Worm (Caenorhabditis elegans) whole organism, L3 larva: Measurements from ENCODE around the gene K10D11.4.

Experiments used
- R02D3.7 ChIP-seq: fragments of 150-350 bp; optimal IDR thresholded peaks from 2 replicates; lab custom pipeline; 2014; ENCODE audit warnings: missing biosample characterization, missing genetic modification characterization
- ZK546.5 ChIP-seq: sonication (generic microtip); optimal IDR thresholded peaks from 2 replicates; lab custom pipeline; 2017; ENCODE audit warnings: missing biosample characterization, missing genetic modification characterization
- ceh-16 ChIP-seq: sonication (generic microtip); optimal IDR thresholded peaks from 2 replicates; lab custom pipeline; 2017; ENCODE audit warnings: missing biosample characterization, missing genetic modification characterization
- ceh-28 ChIP-seq: fragments of 150-350 bp; optimal IDR thresholded peaks from 2 replicates; lab custom pipeline; 2014; ENCODE audit warnings: missing biosample characterization, missing genetic modification reagents, missing genetic modification characterization
- ceh-82 ChIP-seq: fragments of 150-350 bp; optimal IDR thresholded peaks from 2 replicates; lab custom pipeline; 2014; ENCODE audit warnings: missing biosample characterization, missing genetic modification characterization
- daf-12 ChIP-seq: fragments of 150-350 bp; optimal IDR thresholded peaks from 2 replicates; lab custom pipeline; 2014; ENCODE audit warnings: missing biosample characterization, missing genetic modification reagents, missing genetic modification characterization
- elt-1 ChIP-seq: fragments of 150-350 bp; optimal IDR thresholded peaks from 2 replicates; lab custom pipeline; 2014; ENCODE audit warnings: missing biosample characterization, missing genetic modification characterization
- elt-2 ChIP-seq: sonication (generic microtip); optimal IDR thresholded peaks from 2 replicates; lab custom pipeline; 2016; ENCODE audit warnings: missing genetic modification reagents, mild to moderate bottlenecking, missing genetic modification characterization, missing compliant biosample characterization
- fkh-10 ChIP-seq: sonication (generic microtip); optimal IDR thresholded peaks from 2 replicates; lab custom pipeline; 2017; ENCODE audit warnings: missing biosample characterization, missing genetic modification reagents, missing genetic modification characterization
- fkh-2 ChIP-seq: fragments of 150-350 bp; optimal IDR thresholded peaks from 2 replicates; lab custom pipeline; 2014; ENCODE audit warnings: missing biosample characterization, missing genetic modification reagents, missing genetic modification characterization
- fos-1 ChIP-seq: fragments of 150-350 bp; optimal IDR thresholded peaks from 2 replicates; lab custom pipeline; 2014; ENCODE audit warnings: missing biosample characterization, missing genetic modification characterization
- jun-1 ChIP-seq: fragments of 150-350 bp; optimal IDR thresholded peaks from 2 replicates; lab custom pipeline; 2014; ENCODE audit warnings: missing biosample characterization, missing genetic modification reagents, missing genetic modification characterization
- lin-15B ChIP-seq: fragments of 150-350 bp; optimal IDR thresholded peaks from 2 replicates; lab custom pipeline; 2014; ENCODE audit warnings: missing biosample characterization, missing genetic modification characterization
- lin-39 ChIP-seq: fragments of 150-350 bp; optimal IDR thresholded peaks from 2 replicates; lab custom pipeline; 2018; ENCODE audit warnings: missing biosample characterization, missing genetic modification reagents, missing genetic modification characterization
- lsy-12 ChIP-seq: sonication (generic microtip); optimal IDR thresholded peaks from 2 replicates; lab custom pipeline; 2016; ENCODE audit warnings: mild to moderate bottlenecking, missing genetic modification characterization, missing compliant biosample characterization
- mdl-1 ChIP-seq: fragments of 150-350 bp; optimal IDR thresholded peaks from 2 replicates; lab custom pipeline; 2014; ENCODE audit warnings: missing biosample characterization, missing genetic modification characterization
- mml-1 ChIP-seq: fragments of 150-350 bp; sonication (generic microtip); optimal IDR thresholded peaks from 3 replicates; lab custom pipeline; 2014; ENCODE audit warnings: missing biosample characterization, missing genetic modification characterization
- nfya-1 ChIP-seq: sonication (generic microtip); optimal IDR thresholded peaks from 2 replicates; lab custom pipeline; 2017; ENCODE audit warnings: missing genetic modification characterization, mild to moderate bottlenecking, missing compliant biosample characterization, antibody characterized with exemption, moderate library complexity; ENCODE audit not compliant: insufficient read depth
- nhr-11 ChIP-seq: fragments of 150-350 bp; optimal IDR thresholded peaks from 2 replicates; lab custom pipeline; 2014; ENCODE audit warnings: missing biosample characterization, missing genetic modification characterization
- nhr-12 ChIP-seq: fragments of 150-350 bp; optimal IDR thresholded peaks from 2 replicates; lab custom pipeline; 2014; ENCODE audit warnings: missing biosample characterization, missing genetic modification characterization
- nhr-237 ChIP-seq: fragments of 150-350 bp; optimal IDR thresholded peaks from 2 replicates; lab custom pipeline; 2014; ENCODE audit warnings: missing biosample characterization, missing genetic modification characterization
- nhr-28 ChIP-seq: fragments of 150-350 bp; optimal IDR thresholded peaks from 2 replicates; lab custom pipeline; 2014; ENCODE audit warnings: missing biosample characterization, missing genetic modification characterization
- nhr-43 ChIP-seq: sonication (generic microtip); optimal IDR thresholded peaks from 2 replicates; lab custom pipeline; 2016; ENCODE audit warnings: mild to moderate bottlenecking, missing genetic modification characterization, missing compliant biosample characterization; ENCODE audit not compliant: poor library complexity, severe bottlenecking
- nhr-67 ChIP-seq: fragments of 150-350 bp; optimal IDR thresholded peaks from 2 replicates; lab custom pipeline; 2014; ENCODE audit warnings: missing biosample characterization, missing genetic modification characterization
- nhr-76 ChIP-seq: fragments of 150-350 bp; sonication (generic microtip); optimal IDR thresholded peaks from 5 replicates; lab custom pipeline; 2014; ENCODE audit warnings: missing biosample characterization, missing genetic modification characterization
- pha-4 ChIP-seq: fragments of 150-350 bp; optimal IDR thresholded peaks from 2 replicates; lab custom pipeline; 2014; ENCODE audit warnings: missing biosample characterization, missing genetic modification reagents, missing genetic modification characterization
- pqm-1 ChIP-seq: fragments of 150-350 bp; optimal IDR thresholded peaks from 2 replicates; lab custom pipeline; 2017; ENCODE audit warnings: missing biosample characterization, missing genetic modification characterization, inconsistent platforms
- sea-2 ChIP-seq: fragments of 150-350 bp; sonication (generic microtip); optimal IDR thresholded peaks from 4 replicates; lab custom pipeline; 2014; ENCODE audit warnings: missing biosample characterization, missing genetic modification reagents, missing genetic modification characterization
- skn-1 ChIP-seq: fragments of 150-350 bp; optimal IDR thresholded peaks from 2 replicates; lab custom pipeline; 2014; ENCODE audit warnings: missing biosample characterization, missing genetic modification characterization
- snpc-4 ChIP-seq: fragments of 150-350 bp; optimal IDR thresholded peaks from 2 replicates; lab custom pipeline; 2014; ENCODE audit warnings: missing biosample characterization, missing genetic modification characterization
- tbx-2 ChIP-seq: sonication (generic microtip); optimal IDR thresholded peaks from 2 replicates; lab custom pipeline; 2016; ENCODE audit warnings: mild to moderate bottlenecking, missing genetic modification characterization, missing compliant biosample characterization
- unc-39 ChIP-seq: sonication (generic microtip); optimal IDR thresholded peaks from 4 replicates; lab custom pipeline; 2017; ENCODE audit warnings: missing biosample characterization, missing genetic modification characterization
- unc-62 ChIP-seq: fragments of 150-350 bp; sonication (generic microtip); optimal IDR thresholded peaks from 4 replicates; lab custom pipeline; 2014; ENCODE audit warnings: missing biosample characterization, missing genetic modification reagents, missing genetic modification characterization
- zag-1 ChIP-seq: fragments of 150-350 bp; optimal IDR thresholded peaks from 2 replicates; lab custom pipeline; 2014; ENCODE audit warnings: missing biosample characterization, missing genetic modification characterization
- ztf-11 ChIP-seq: fragments of 150-350 bp; optimal IDR thresholded peaks from 2 replicates; lab custom pipeline; 2014; ENCODE audit warnings: missing biosample characterization, missing genetic modification characterization

Gene K10D11.4

ce11 chrIV:12965074-12965473, 29.2 kb downstream of the K10D11.4 start, which contains the start of gene dod-22:
TSS of gene dod-22 (plus strand) at chrIV:12965374.
- TF ChIP-seq nhr-28 (no peak), tbx-2 (no peak), mdl-1 (no peak), lsy-12 (no peak), ceh-16 (tag; lab: Kevin White, UChicago) (no peak), elt-1 (no peak), nfya-1 (tag; lab: Kevin White, UChicago) (no peak), lin-39 (no peak), lin-15B (tag; lab: Kevin White, UChicago) (no peak), nhr-67 (tag; lab: Kevin White, UChicago) (no peak)
- TF ChIP-seq, all 47 proteins: peak for 0

ce11 chrIV:12964648-12965047, 29.6 kb downstream of the K10D11.4 start:
- TF ChIP-seq nhr-12 (tag; lab: Kevin White, UChicago): no peak
- TF ChIP-seq snpc-4 (tag; lab: Kevin White, UChicago): no peak
- TF ChIP-seq ceh-82: no peak
- TF ChIP-seq pqm-1 (tag; lab: Kevin White, UChicago): peak; percentile 76
- no peak for TF ChIP-seq mml-1 (tag; lab: Kevin White, UChicago)
- no peak for TF ChIP-seq skn-1
- TF ChIP-seq lsy-12: no peak
- peak; percentile 64 for TF ChIP-seq elt-2 (tag; lab: Kevin White, UChicago)
- TF ChIP-seq R02D3.7 (tag; lab: Kevin White, UChicago): no peak

- TF ChIP-seq skn-1 (peak; percentile 2), snpc-4 (tag; lab: Kevin White, UChicago) (no peak), elt-2 (tag; lab: Kevin White, UChicago) (peak; percentile 78), jun-1 (tag; lab: Kevin White, UChicago) (no peak), pqm-1 (tag; lab: Kevin White, UChicago) (peak; percentile 20)
These were observed 31.7 kb downstream of the K10D11.4 start, which contains the start of gene F55G11.8 for ce11 chrIV:12962564-12962963. TSS of gene F55G11.8 (plus strand) at chrIV:12962808.

ce11 chrIV:12960136-12960535, 34.1 kb downstream of the K10D11.4 start, which contains the start of gene F55G11.7:
TSS of gene F55G11.7 (plus strand) at chrIV:12960436.
- TF ChIP-seq zag-1 (tag; lab: Kevin White, UChicago) (no peak), ceh-82 (no peak), jun-1 (tag; lab: Kevin White, UChicago) (no peak), unc-39 (tag; lab: Kevin White, UChicago) (no peak), elt-1 (no peak), skn-1 (no peak), fos-1 (no peak), unc-62 (GFP tag; lab: Kevin White, UChicago) (no peak), daf-12 (tag; lab: Kevin White, UChicago) (no peak), fkh-10 (GFP tag; lab: Kevin White, UChicago) (no peak)
- TF ChIP-seq, all 47 proteins: peak for 0

ce11 chrIV:12957730-12958129, 36.5 kb downstream of the K10D11.4 start, which contains the start of gene F55G11.6:
TSS of gene F55G11.6 (plus strand) at chrIV:12958030.
- TF ChIP-seq ZK546.5 (tag; lab: Kevin White, UChicago) (no peak), nhr-43 (no peak), nhr-11 (tag; lab: Kevin White, UChicago) (no peak), ztf-11 (no peak)
- TF ChIP-seq, all 47 proteins: peak for 0

- TF ChIP-seq ceh-28 (tag; lab: Kevin White, UChicago) (no peak), nhr-76 (tag; lab: Kevin White, UChicago) (no peak), nhr-67 (tag; lab: Kevin White, UChicago) (no peak), pqm-1 (tag; lab: Kevin White, UChicago) (no peak)
These were observed 45.8 kb downstream of the K10D11.4 start, which contains the start of gene F55G11.10 for ce11 chrIV:12948470-12948869. TSS of gene F55G11.10 (plus strand) at chrIV:12948770.

- TF ChIP-seq lin-15B (tag; lab: Kevin White, UChicago): no peak
- TF ChIP-seq snpc-4 (tag; lab: Kevin White, UChicago): no peak
- TF ChIP-seq nhr-11 (tag; lab: Kevin White, UChicago): no peak
- no peak for TF ChIP-seq fkh-10 (GFP tag; lab: Kevin White, UChicago)
- TF ChIP-seq nhr-237: no peak
- TF ChIP-seq pha-4 (tag; lab: Kevin White, UChicago): no peak
- no peak for TF ChIP-seq fkh-2
- TF ChIP-seq R02D3.7 (tag; lab: Kevin White, UChicago): no peak
- no peak for TF ChIP-seq lsy-12
- TF ChIP-seq sea-2: no peak
- no peak for TF ChIP-seq nhr-76 (tag; lab: Kevin White, UChicago)
- TF ChIP-seq nhr-12 (tag; lab: Kevin White, UChicago): no peak
- TF ChIP-seq unc-39 (tag; lab: Kevin White, UChicago): no peak
These were observed 47.8 kb downstream of the K10D11.4 start, which contains the start of gene F55G11.1 for ce11 chrIV:12946488-12946887. TSS of gene F55G11.1 (minus strand) at chrIV:12946588.
